Fruit fly (Drosophila melanogaster): ENCODE data around the gene CG5246.

dm6 chr3R:17151376-17152026, 15.6 kb downstream of the CG5246 start, which contains the start of gene CG5292:
- peak; percentile 54 for TF ChIP-seq CG1620 (GFP tag; optimal IDR thresholded peaks at IDR 0.05)
- TF ChIP-seq cic (GFP tag; optimal IDR thresholded peaks at IDR 0.05): no peak
- TF ChIP-seq cnc (optimal IDR thresholded peaks at IDR 0.05): no peak
- TF ChIP-seq Hr96 (GFP tag; optimal IDR thresholded peaks at IDR 0.05): peak; percentile 34
- TF ChIP-seq Mnt (GFP tag; optimal IDR thresholded peaks at IDR 0.05): peak; percentile 80
- peak; percentile 41 for TF ChIP-seq CG5204 (GFP tag; optimal IDR thresholded peaks at IDR 0.05)
- TF ChIP-seq kay (GFP tag; ENCODE audit: borderline replicate concordance): no peak
